Fruit fly (Drosophila melanogaster) whole organism, wandering third instar larva: ENCODE measurements around the gene CG13077.

ENCODE experiments used
- CG32264 ChIP-seq: fragments of 200-800 bp; sonication (Bioruptor generic); optimal IDR thresholded peaks from 2 replicates; lab custom pipeline; 2016; ENCODE audit warnings: missing biosample characterization, missing genetic modification characterization
- CG9705 ChIP-seq: fragments of 200-800 bp; sonication (Bioruptor generic); optimal IDR thresholded peaks from 2 replicates; lab custom pipeline; 2018; ENCODE audit warnings: missing biosample characterization, mild to moderate bottlenecking, missing genetic modification characterization
- Dif ChIP-seq: fragments of 200-275, 200-300 bp; sonication (Bioruptor generic); optimal IDR thresholded peaks from 2 replicates; lab custom pipeline; 2018; ENCODE audit warnings: missing biosample characterization, missing genetic modification characterization; ENCODE audit not compliant: partially characterized antibody
- HLH106 ChIP-seq: fragments of 200-800 bp; optimal IDR thresholded peaks from 3 replicates; lab custom pipeline; 2019; ENCODE audit warnings: missing biosample characterization, mild to moderate bottlenecking, missing genetic modification characterization, moderate library complexity
- Hr78 ChIP-seq: fragments of >200 bp; optimal IDR thresholded peaks from 2 replicates; lab custom pipeline; 2017; ENCODE audit warnings: missing biosample characterization, missing genetic modification characterization
- Hr83 ChIP-seq: fragments of 200-300 bp; sonication (Bioruptor generic); optimal IDR thresholded peaks from 2 replicates; lab custom pipeline; 2016; ENCODE audit warnings: missing biosample characterization, mild to moderate bottlenecking, missing genetic modification characterization, moderate library complexity; ENCODE audit not compliant: poor library complexity, severe bottlenecking
- Jra ChIP-seq: sonication (Bioruptor generic); optimal IDR thresholded peaks from 2 replicates; lab custom pipeline; 2016; ENCODE audit warnings: missing biosample characterization, missing genetic modification characterization
- Mio ChIP-seq: sonication (Bioruptor generic); optimal IDR thresholded peaks from 2 replicates; lab custom pipeline; 2016; ENCODE audit warnings: missing biosample characterization, missing genetic modification characterization
- Myc ChIP-seq: fragments of >200 bp; optimal IDR thresholded peaks from 2 replicates; lab custom pipeline; 2017
- OdsH ChIP-seq: fragments of 200-800 bp; sonication (Bioruptor generic); optimal IDR thresholded peaks from 2 replicates; lab custom pipeline; 2016; ENCODE audit warnings: missing biosample characterization, mild to moderate bottlenecking, missing genetic modification characterization
- Rel ChIP-seq, 2 experiments: fragments of 200-800 bp; sonication (Bioruptor generic) in 1 of 2; optimal IDR thresholded peaks; 2 replicates in 1 of 2; 3 replicates in 1 of 2; lab custom pipeline; 2016 to 2019; ENCODE audit warnings: mild to moderate bottlenecking in 2 of 2, missing biosample characterization in 2 of 2, missing genetic modification characterization in 2 of 2, moderate library complexity in 1 of 2
- Sp1 ChIP-seq: fragments of 200-800 bp; sonication (Bioruptor generic); optimal IDR thresholded peaks from 3 replicates; lab custom pipeline; 2019; ENCODE audit warnings: missing biosample characterization, mild to moderate bottlenecking, missing genetic modification characterization, moderate library complexity
- Vsx2 ChIP-seq: fragments of 200-300, 225-300 bp; sonication (Bioruptor generic); optimal IDR thresholded peaks from 2 replicates; lab custom pipeline; 2018; ENCODE audit warnings: missing biosample characterization, missing genetic modification characterization; ENCODE audit not compliant: partially characterized antibody
- brk ChIP-seq: fragments of 200-800 bp; sonication (Bioruptor generic); optimal IDR thresholded peaks from 2 replicates; lab custom pipeline; 2016; ENCODE audit warnings: missing biosample characterization, mild to moderate bottlenecking, missing genetic modification characterization
- dl ChIP-seq, 2 experiments: fragments of 175-275, 200-275 bp in 1 of 2; fragments of 200-275 bp in 1 of 2; sonication (Bioruptor generic); optimal IDR thresholded peaks; lab custom pipeline; 2018; ENCODE audit warnings: mild to moderate bottlenecking in 2 of 2, missing biosample characterization in 2 of 2, missing genetic modification characterization in 2 of 2, moderate library complexity in 2 of 2; ENCODE audit not compliant: partially characterized antibody in 2 of 2, insufficient read depth in 1 of 2
- dmrt93B ChIP-seq: fragments of 200-800 bp; sonication (Bioruptor generic); optimal IDR thresholded peaks from 2 replicates; lab custom pipeline; 2018; ENCODE audit warnings: missing biosample characterization, mild to moderate bottlenecking, missing genetic modification characterization
- dsf ChIP-seq: sonication (Bioruptor generic); optimal IDR thresholded peaks from 2 replicates; lab custom pipeline; 2016; ENCODE audit warnings: missing biosample characterization, missing genetic modification characterization, borderline replicate concordance
- foxo ChIP-seq, 2 experiments: fragments of 200-800 bp; sonication (Bioruptor generic); optimal IDR thresholded peaks; 2 replicates in 1 of 2; 3 replicates in 1 of 2; lab custom pipeline; 2016 to 2017; ENCODE audit warnings: missing biosample characterization in 2 of 2, missing genetic modification characterization in 2 of 2
- h ChIP-seq: fragments of 200-800 bp; sonication (Bioruptor generic); optimal IDR thresholded peaks from 3 replicates; lab custom pipeline; 2016; ENCODE audit warnings: missing biosample characterization, mild to moderate bottlenecking, missing genetic modification characterization
- jim ChIP-seq: fragments of 175-275, 200-325 bp; sonication (Bioruptor generic); optimal IDR thresholded peaks from 2 replicates; lab custom pipeline; 2016; ENCODE audit warnings: missing biosample characterization, mild to moderate bottlenecking, missing genetic modification characterization
- pan ChIP-seq: fragments of >200 bp; optimal IDR thresholded peaks from 2 replicates; lab custom pipeline; 2017
- psq ChIP-seq: fragments of 200-800 bp; sonication (Bioruptor generic); optimal IDR thresholded peaks from 3 replicates; lab custom pipeline; 2017; ENCODE audit warnings: missing biosample characterization, mild to moderate bottlenecking, missing genetic modification characterization, moderate library complexity
- rgr ChIP-seq: fragments of 200-800 bp; sonication (Bioruptor generic); optimal IDR thresholded peaks from 3 replicates; lab custom pipeline; 2016; ENCODE audit warnings: missing biosample characterization, mild to moderate bottlenecking, missing genetic modification characterization
- sage ChIP-seq: fragments of 200-800 bp; sonication (Bioruptor generic); optimal IDR thresholded peaks from 2 replicates; lab custom pipeline; 2016; ENCODE audit warnings: missing biosample characterization, mild to moderate bottlenecking, missing genetic modification characterization
- sv ChIP-seq: fragments of 200-800 bp; sonication (Bioruptor generic); optimal IDR thresholded peaks from 3 replicates; lab custom pipeline; 2016; ENCODE audit warnings: missing biosample characterization, missing genetic modification characterization
- tai ChIP-seq: sonication (Bioruptor generic); optimal IDR thresholded peaks from 2 replicates; lab custom pipeline; 2016; ENCODE audit warnings: missing biosample characterization, missing genetic modification characterization
- usp ChIP-seq: fragments of >200 bp; optimal IDR thresholded peaks from 2 replicates; lab custom pipeline; 2017; ENCODE audit warnings: missing biosample characterization, missing genetic modification characterization
- woc ChIP-seq: sonication (Bioruptor generic); optimal IDR thresholded peaks from 2 replicates; lab custom pipeline; 2016; ENCODE audit warnings: missing biosample characterization, mild to moderate bottlenecking, missing genetic modification characterization

Gene CG13077

dm6 chr2L:19565233-19565898, at the start of gene CG13077:
TSS of gene CG13077 (plus strand) at chr2L:19565863.
- TF ChIP-seq Dif (GFP tag; lab: Kevin White, UChicago) (peak; percentile 28), Myc (peak; percentile 75), rgr (no peak)

dm6 chr2L:19516062-19516461, 49.6 kb upstream of the CG13077 start:
- TF ChIP-seq brk (GFP tag; lab: Kevin White, UChicago), result no peak
- no peak for TF ChIP-seq Mio
- TF ChIP-seq psq, result peak; percentile 34
- TF ChIP-seq, all 38 proteins: peak for 1

DNA sequence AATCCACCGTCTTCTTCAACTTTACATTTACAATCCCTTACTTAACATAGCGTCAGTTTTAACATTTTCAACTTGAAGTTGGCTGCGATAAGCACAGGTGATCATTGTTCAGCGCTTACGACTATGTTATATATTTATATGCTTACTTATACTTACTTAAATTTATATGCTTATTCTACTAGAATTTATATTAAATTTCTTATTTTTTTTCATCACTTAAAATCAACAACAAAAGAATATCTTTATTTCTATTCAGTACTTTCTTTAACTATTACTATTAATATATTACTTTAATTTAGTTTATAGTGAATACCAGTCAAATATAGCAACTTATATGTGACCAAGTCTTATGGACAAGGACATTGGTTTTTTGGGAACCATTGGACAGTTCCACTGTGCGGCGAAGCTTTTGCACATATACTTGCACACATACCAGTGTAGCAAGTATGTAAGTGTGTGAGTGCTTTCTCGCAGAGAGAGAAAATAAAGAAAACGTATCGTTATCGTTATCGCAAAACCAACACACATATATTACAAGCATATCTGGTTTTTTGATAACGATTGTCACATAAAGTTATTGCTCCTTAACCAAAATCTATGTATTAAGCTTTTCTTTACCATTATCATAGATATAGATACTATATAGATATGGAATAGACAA, 48.4 kb upstream of the CG13077 start, which contains the start of gene Hasp:
Hasp (minus strand) TSS at position 51 of the 661 bp plus-strand sequence.
- TF ChIP-seq woc (GFP tag; lab: Kevin White, UChicago) (no peak), HLH106 (tag; lab: Kevin White, UChicago) (peak; percentile 17), rgr (no peak)

DNA sequence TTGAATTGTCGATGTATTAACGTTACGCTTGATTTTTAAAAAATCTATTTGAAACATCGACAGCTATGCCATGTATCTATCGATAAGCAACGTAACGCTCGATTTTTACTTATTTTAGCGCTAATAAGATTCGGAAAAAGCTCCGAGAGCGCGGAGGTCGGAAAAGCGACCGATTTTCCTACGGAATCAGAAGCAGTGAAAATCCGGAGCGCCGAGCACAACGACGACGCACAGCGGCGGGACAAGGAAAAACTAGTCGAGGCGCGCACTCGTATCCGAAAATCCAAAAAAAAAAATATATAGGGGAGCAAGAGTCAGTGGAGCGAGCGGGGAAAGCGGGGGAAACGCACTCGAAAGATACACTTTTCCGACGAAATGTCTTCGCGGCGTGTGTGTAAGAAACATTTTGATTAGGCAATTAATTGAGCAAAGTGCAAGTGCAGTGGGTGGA, 47.0 kb upstream of the CG13077 start, which contains the start of gene CG10132:
CG10132 (plus strand) TSS at position 189 of the 451 bp plus-strand sequence.
- TF ChIP-seq Rel (GFP tag; optimal IDR thresholded peaks at IDR 0.05; lab: Kevin White, UChicago) (no peak), Rel (tag; optimal IDR thresholded peaks at IDR 0.05; lab: Kevin White, UChicago) (no peak), Sp1 (GFP tag; lab: Kevin White, UChicago) (no peak), Mio (no peak), Hr83 (no peak), Dif (GFP tag; lab: Kevin White, UChicago) (no peak), tai (GFP tag; lab: Kevin White, UChicago) (no peak), brk (GFP tag; lab: Kevin White, UChicago) (no peak), dsf (GFP tag; lab: Kevin White, UChicago) (no peak), foxo (GFP tag; optimal IDR thresholded peaks at IDR 0.05; lab: Kevin White, UChicago) (no peak)

DNA sequence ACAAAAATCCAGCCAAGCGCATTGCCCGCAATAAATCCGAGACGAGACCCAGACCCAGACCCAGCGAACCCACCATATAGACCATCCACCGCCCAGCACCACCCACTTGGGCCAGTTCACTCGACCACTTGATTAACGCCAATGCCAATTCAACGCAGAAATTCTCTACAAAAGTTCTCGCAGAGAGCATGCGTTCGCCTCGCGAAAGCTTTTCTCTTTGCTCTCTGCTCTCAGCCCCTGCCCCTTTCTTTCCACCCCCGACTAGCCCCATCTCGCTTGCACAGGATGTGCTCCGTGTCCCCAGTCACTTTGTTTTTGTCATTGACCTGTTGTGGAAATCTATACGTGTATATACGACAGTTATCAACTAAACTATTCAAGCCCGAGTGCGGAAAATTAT, 46.1 kb upstream of the CG13077 start:
- TF ChIP-seq psq (no peak), Mio (no peak)

DNA sequence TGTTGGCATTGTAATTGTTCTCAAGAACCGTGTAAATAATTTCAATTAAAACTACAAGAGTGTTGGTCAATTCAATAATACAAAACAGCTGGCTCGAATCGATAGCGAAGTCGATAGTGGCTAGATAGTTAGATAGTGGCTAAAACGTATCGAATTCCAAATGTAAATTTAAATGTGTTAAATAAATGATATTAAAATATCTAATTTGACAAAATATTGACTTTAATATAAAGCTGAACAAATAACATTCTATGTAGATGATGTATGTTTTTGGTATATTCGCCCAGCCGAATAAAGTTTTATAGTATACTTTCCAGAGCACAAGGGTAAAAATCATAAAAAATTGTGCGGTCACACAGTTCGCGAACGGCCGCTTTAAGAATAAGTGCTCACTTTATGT, 39.3 kb upstream of the CG13077 start, which contains the start of the genes Dpm1 and CG10137:
Dpm1 (minus strand) TSS at position 53 of the 400 bp plus-strand sequence.
CG10137 (plus strand) TSS at position 371 of the 400 bp plus-strand sequence.
- no peak for TF ChIP-seq CG9705 (GFP tag; lab: Kevin White, UChicago)
- TF ChIP-seq Rel (GFP tag; optimal IDR thresholded peaks at IDR 0.05; lab: Kevin White, UChicago), result no peak
- TF ChIP-seq Rel (tag; optimal IDR thresholded peaks at IDR 0.05; lab: Kevin White, UChicago), result no peak
- peak; percentile 51 for TF ChIP-seq Myc
- TF ChIP-seq rgr, result peak; percentile 19
- peak; percentile 25 for TF ChIP-seq h (GFP tag; lab: Kevin White, UChicago)
- no peak for TF ChIP-seq OdsH (GFP tag; lab: Kevin White, UChicago)
- TF ChIP-seq CG32264 (GFP tag; lab: Kevin White, UChicago), result no peak
- peak; percentile 30 for TF ChIP-seq sage

DNA sequence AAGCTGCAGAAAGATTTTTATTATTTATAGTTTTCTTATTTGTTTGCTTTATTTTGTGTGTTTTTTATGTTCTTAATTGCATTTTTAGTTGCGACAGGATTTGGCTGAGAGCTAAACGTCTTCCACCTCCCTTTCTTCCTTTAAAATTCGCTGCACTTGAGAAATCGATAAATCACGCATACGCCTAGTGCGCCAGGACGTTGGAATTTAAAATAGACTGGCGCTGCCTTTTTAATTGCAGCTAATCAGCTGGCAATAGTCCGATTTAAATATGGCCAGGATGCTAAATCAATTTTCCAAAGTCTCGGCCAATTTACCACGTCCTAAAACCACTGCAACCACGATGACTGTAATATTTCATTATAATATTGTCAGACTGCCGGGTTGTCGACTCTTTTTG, 38.8 kb upstream of the CG13077 start:
- TF ChIP-seq sv (GFP tag; lab: Kevin White, UChicago), result no peak
- no peak for TF ChIP-seq Jra (GFP tag; lab: Kevin White, UChicago)
- no peak for TF ChIP-seq Mio
- TF ChIP-seq pan (lab: Kevin White, UChicago), result no peak
- no peak for TF ChIP-seq dmrt93B
- TF ChIP-seq usp (GFP tag; lab: Kevin White, UChicago), result no peak
- no peak for TF ChIP-seq jim (GFP tag; lab: Kevin White, UChicago)
- no peak for TF ChIP-seq dl (GFP tag; optimal IDR thresholded peaks at IDR 0.05; lab: Kevin White, UChicago; ENCODE audit: insufficient read depth in 1 of 2, partially characterized antibody in 2 of 2)
- TF ChIP-seq Hr78 (GFP tag; lab: Kevin White, UChicago), result no peak
- TF ChIP-seq Vsx2 (GFP tag; lab: Kevin White, UChicago), result no peak
- TF ChIP-seq CG9705 (GFP tag; lab: Kevin White, UChicago), result no peak
- TF ChIP-seq, all 38 proteins: peak for 0
